Worm (Caenorhabditis elegans) whole organism, L4 larva: ENCODE measurements around the gene T22B7.8.

ENCODE experiments used
- F26F4.8 ChIP-seq: fragments of 200-800 bp; sonication (Bioruptor generic); conservative IDR thresholded peaks from 2 replicates; pipeline ENCODE4 v1.3.6; 2022; ENCODE audit warnings: missing genetic modification characterization, missing compliant biosample characterization
- F44E2.7 ChIP-seq: fragments of 200-800 bp; sonication (Bioruptor generic); IDR thresholded peaks from 2 replicates; pipeline ENCODE4 v2.1.2; 2022; ENCODE audit warnings: missing genetic modification characterization, missing compliant biosample characterization
- F49E8.2 ChIP-seq: sonication (generic microtip); optimal IDR thresholded peaks from 2 replicates; lab custom pipeline; 2016; ENCODE audit warnings: missing compliant biosample characterization, mild to moderate bottlenecking, missing genetic modification characterization, borderline replicate concordance
- T26A8.4 ChIP-seq: fragments of 200-800 bp; sonication (Bioruptor generic); IDR thresholded peaks from 2 replicates; pipeline ENCODE4 v1.3.6; 2022; ENCODE audit warnings: missing genetic modification characterization, missing compliant biosample characterization
- Y105C5A.15 ChIP-seq: fragments of 200-800 bp; sonication (Bioruptor generic); IDR thresholded peaks from 2 replicates; pipeline ENCODE4 v1.3.6; 2022; ENCODE audit warnings: missing genetic modification characterization, missing compliant biosample characterization
- Y48G9A.11 ChIP-seq: fragments of 200-800 bp; sonication (Bioruptor generic); IDR thresholded peaks from 2 replicates; pipeline ENCODE4 v1.3.6; 2022; ENCODE audit warnings: missing genetic modification reagents, missing genetic modification characterization, missing compliant biosample characterization
- Y5F2A.4 ChIP-seq: fragments of 200-800 bp; sonication (Bioruptor generic); optimal IDR thresholded peaks from 2 replicates; lab custom pipeline; 2018; ENCODE audit warnings: mild to moderate bottlenecking, missing genetic modification characterization, missing compliant biosample characterization
- ZK337.2 ChIP-seq: fragments of 200-800 bp; sonication (Bioruptor generic); IDR thresholded peaks from 2 replicates; pipeline ENCODE4 v1.3.6; 2022; ENCODE audit warnings: missing genetic modification reagents, missing genetic modification characterization, missing compliant biosample characterization
- ZK546.5 ChIP-seq, 2 experiments: sonication (generic microtip); optimal IDR thresholded peaks; 2 replicates each; lab custom pipeline; 2017; ENCODE audit warnings: missing biosample characterization in 2 of 2, missing genetic modification characterization in 2 of 2
- aha-1 ChIP-seq: fragments of 150-350 bp; peaks from one replicate; lab custom pipeline; 2014; ENCODE audit warnings: missing biosample characterization, missing genetic modification characterization
- ama-1 ChIP-seq: fragments of 150-350 bp; optimal IDR thresholded peaks from 2 replicates; lab custom pipeline; 2014; ENCODE audit warnings: inconsistent platforms, mixed read lengths
- arid-1 ChIP-seq: fragments of 200-800 bp; sonication (Bioruptor generic); conservative IDR thresholded peaks from 2 replicates; pipeline ENCODE4 v1.3.6; 2022; ENCODE audit warnings: missing genetic modification reagents, missing genetic modification characterization, missing compliant biosample characterization
- ceh-20 ChIP-seq: fragments of 200-800 bp; sonication (Bioruptor generic); IDR thresholded peaks from 2 replicates; pipeline ENCODE4 v1.3.6; 2022; ENCODE audit warnings: missing genetic modification reagents, missing genetic modification characterization, missing compliant biosample characterization
- ceh-32 ChIP-seq: sonication (generic microtip); optimal IDR thresholded peaks from 2 replicates; lab custom pipeline; 2016; ENCODE audit warnings: mild to moderate bottlenecking, missing genetic modification characterization, missing compliant biosample characterization; ENCODE audit not compliant: poor library complexity
- daf-12 ChIP-seq: fragments of 150-350 bp; optimal IDR thresholded peaks from 2 replicates; lab custom pipeline; 2014; ENCODE audit warnings: missing biosample characterization, missing genetic modification reagents, missing genetic modification characterization
- daf-8 ChIP-seq: fragments of 200-800 bp; sonication (Bioruptor generic); IDR thresholded peaks from 2 replicates; pipeline ENCODE4 v1.3.6; 2022; ENCODE audit warnings: missing genetic modification characterization, missing compliant biosample characterization
- dmd-6 ChIP-seq: fragments of 200-800 bp; sonication (Bioruptor generic); IDR thresholded peaks from 2 replicates; pipeline ENCODE4 v1.3.6; 2022; ENCODE audit warnings: missing genetic modification reagents, missing genetic modification characterization, missing compliant biosample characterization
- dmd-8 ChIP-seq: fragments of 200-800 bp; sonication (Bioruptor generic); IDR thresholded peaks from 2 replicates; pipeline ENCODE4 v1.3.6; 2022; ENCODE audit warnings: missing genetic modification characterization, missing compliant biosample characterization
- dpl-1 ChIP-seq: fragments of 150-350 bp; optimal IDR thresholded peaks from 2 replicates; lab custom pipeline; 2014; ENCODE audit warnings: missing biosample characterization, missing genetic modification reagents, missing genetic modification characterization
- dve-1 ChIP-seq: sonication (generic microtip); optimal IDR thresholded peaks from 2 replicates; lab custom pipeline; 2017; ENCODE audit warnings: antibody characterized with exemption, mild to moderate bottlenecking, missing genetic modification characterization, missing compliant biosample characterization; ENCODE audit not compliant: insufficient read depth
- egl-27 ChIP-seq: sonication (generic microtip); optimal IDR thresholded peaks from 3 replicates; lab custom pipeline; 2017; ENCODE audit warnings: missing biosample characterization, missing genetic modification reagents, missing genetic modification characterization
- egl-43 ChIP-seq: fragments of 200-800 bp; sonication (Bioruptor generic); IDR thresholded peaks from 2 replicates; pipeline ENCODE4 v1.3.6; 2022; ENCODE audit warnings: missing genetic modification reagents, missing genetic modification characterization, missing compliant biosample characterization
- fkh-10 ChIP-seq: fragments of 150-350 bp; optimal IDR thresholded peaks from 2 replicates; lab custom pipeline; 2014; ENCODE audit warnings: missing biosample characterization, missing genetic modification reagents, missing genetic modification characterization
- gei-8 ChIP-seq: fragments of 200-800 bp; sonication (Bioruptor generic); optimal IDR thresholded peaks from 2 replicates; lab custom pipeline; 2018; ENCODE audit warnings: mild to moderate bottlenecking, missing genetic modification characterization, missing compliant biosample characterization
- hif-1 ChIP-seq, 2 experiments: sonication (generic microtip); optimal IDR thresholded peaks; 2 replicates each; lab custom pipeline; 2016 to 2017; ENCODE audit warnings: missing compliant biosample characterization in 2 of 2, missing genetic modification characterization in 2 of 2, missing genetic modification reagents in 2 of 2, missing genotype in 2 of 2, mild to moderate bottlenecking in 1 of 2
- hlh-11 ChIP-seq: fragments of 200-800 bp; sonication (Bioruptor generic); optimal IDR thresholded peaks from 2 replicates; lab custom pipeline; 2018; ENCODE audit warnings: mild to moderate bottlenecking, missing genetic modification characterization, missing compliant biosample characterization
- hlh-30 ChIP-seq: sonication (generic microtip); optimal IDR thresholded peaks from 2 replicates; lab custom pipeline; 2017; ENCODE audit warnings: antibody characterized with exemption, mild to moderate bottlenecking, missing genetic modification characterization, missing compliant biosample characterization; ENCODE audit not compliant: insufficient read depth
- hmg-1.1 ChIP-seq: fragments of 200-800 bp; sonication (Bioruptor generic); IDR thresholded peaks from 2 replicates; pipeline ENCODE4 v1.3.6; 2022; ENCODE audit warnings: missing genetic modification reagents, missing genetic modification characterization, missing compliant biosample characterization
- lin-13 ChIP-seq: fragments of 150-350 bp; optimal IDR thresholded peaks from 2 replicates; lab custom pipeline; 2014; ENCODE audit warnings: missing biosample characterization, missing genetic modification reagents, missing genetic modification characterization
- lin-29 ChIP-seq: fragments of 200-800 bp; sonication (Bioruptor generic); IDR thresholded peaks from 2 replicates; pipeline ENCODE4 v1.3.6; 2022; ENCODE audit warnings: missing genetic modification reagents, missing genetic modification characterization, missing compliant biosample characterization
- lir-3 ChIP-seq: sonication (generic microtip); optimal IDR thresholded peaks from 2 replicates; lab custom pipeline; 2016; ENCODE audit warnings: mild to moderate bottlenecking, missing genetic modification characterization, missing compliant biosample characterization
- madf-5 ChIP-seq, 2 experiments: fragments of 200-800 bp; sonication (Bioruptor generic); IDR thresholded peaks; 2 replicates each; pipeline ENCODE4 v1.3.6; 2022; ENCODE audit warnings: missing compliant biosample characterization in 2 of 2, missing genetic modification characterization in 2 of 2
- mdl-1 ChIP-seq, 2 experiments: fragments of 150-350 bp in 1 of 2; sonication (generic microtip) in 1 of 2; optimal IDR thresholded peaks; 2 replicates each; lab custom pipeline; 2014 to 2017; ENCODE audit warnings: missing biosample characterization in 2 of 2, missing genetic modification characterization in 2 of 2
- mdt-29 ChIP-seq: fragments of 200-800 bp; sonication (Bioruptor generic); IDR thresholded peaks from 2 replicates; pipeline ENCODE4 v1.3.6; 2022; ENCODE audit warnings: missing genetic modification reagents, missing genetic modification characterization, missing compliant biosample characterization
- mes-2 ChIP-seq: sonication (generic microtip); optimal IDR thresholded peaks from 2 replicates; lab custom pipeline; 2016; ENCODE audit warnings: missing genotype, mild to moderate bottlenecking, missing genetic modification characterization, missing compliant biosample characterization; ENCODE audit not compliant: poor library complexity, severe bottlenecking
- mxl-2 ChIP-seq: fragments of 200-800 bp; sonication (Bioruptor generic); conservative IDR thresholded peaks from 2 replicates; pipeline ENCODE4 v1.3.6; 2022; ENCODE audit warnings: missing genetic modification reagents, missing genetic modification characterization, missing compliant biosample characterization
- nhr-10 ChIP-seq: fragments of 150-350 bp; optimal IDR thresholded peaks from 2 replicates; lab custom pipeline; 2014; ENCODE audit warnings: missing biosample characterization, missing genetic modification characterization
- nhr-102 ChIP-seq: sonication (generic microtip); optimal IDR thresholded peaks from 2 replicates; lab custom pipeline; 2016; ENCODE audit warnings: mild to moderate bottlenecking, missing genetic modification characterization, moderate library complexity, missing compliant biosample characterization
- nhr-11 ChIP-seq: fragments of 150-350 bp; optimal IDR thresholded peaks from 2 replicates; lab custom pipeline; 2014; ENCODE audit warnings: missing biosample characterization, missing genetic modification characterization
- nhr-111 ChIP-seq: fragments of 200-800 bp; sonication (Bioruptor generic); optimal IDR thresholded peaks from 2 replicates; lab custom pipeline; 2018; ENCODE audit warnings: mild to moderate bottlenecking, missing genetic modification characterization, missing compliant biosample characterization
- nhr-42 ChIP-seq: fragments of 200-800 bp; sonication (Bioruptor generic); IDR thresholded peaks from 2 replicates; pipeline ENCODE4 v1.3.6; 2022; ENCODE audit warnings: missing genetic modification characterization, missing compliant biosample characterization
- php-3 ChIP-seq: fragments of 200-800 bp; sonication (Bioruptor generic); IDR thresholded peaks from 2 replicates; pipeline ENCODE4 v1.3.6; 2022; ENCODE audit warnings: missing genetic modification reagents, missing genetic modification characterization, missing compliant biosample characterization
- saeg-2 ChIP-seq: fragments of 200-800 bp; sonication (Bioruptor generic); IDR thresholded peaks from 2 replicates; pipeline ENCODE4 v1.3.6; 2022; ENCODE audit warnings: missing genetic modification reagents, missing genetic modification characterization, missing compliant biosample characterization
- sdz-12 ChIP-seq: fragments of 200-800 bp; sonication (Bioruptor generic); optimal IDR thresholded peaks from 2 replicates; lab custom pipeline; 2018; ENCODE audit warnings: mild to moderate bottlenecking, missing genetic modification characterization, missing compliant biosample characterization
- set-16 ChIP-seq: fragments of 200-800 bp; sonication (Bioruptor generic); IDR thresholded peaks from 2 replicates; pipeline ENCODE4 v1.3.6; 2022; ENCODE audit warnings: missing genetic modification reagents, missing genetic modification characterization, missing compliant biosample characterization
- spr-1 ChIP-seq: sonication (generic microtip); optimal IDR thresholded peaks from 2 replicates; lab custom pipeline; 2016; ENCODE audit warnings: mild to moderate bottlenecking, missing genetic modification characterization, missing compliant biosample characterization
- tra-1 ChIP-seq: fragments of 200-800 bp; sonication (Bioruptor generic); IDR thresholded peaks from 2 replicates; pipeline ENCODE4 v1.3.6; 2022; ENCODE audit warnings: missing genetic modification reagents, missing genetic modification characterization, missing compliant biosample characterization
- unc-39 ChIP-seq: sonication (generic microtip); optimal IDR thresholded peaks from 2 replicates; lab custom pipeline; 2017; ENCODE audit warnings: missing biosample characterization, missing genetic modification characterization
- vab-7 ChIP-seq: fragments of 200-800 bp; sonication (Bioruptor generic); IDR thresholded peaks from 2 replicates; pipeline ENCODE4 v1.3.6; 2022; ENCODE audit warnings: missing genetic modification reagents, missing genetic modification characterization, missing compliant biosample characterization
- zfp-3 ChIP-seq: fragments of 200-800 bp; sonication (Bioruptor generic); conservative IDR thresholded peaks from 2 replicates; pipeline ENCODE4 v1.3.6; 2022; ENCODE audit warnings: missing genetic modification reagents, missing genetic modification characterization, missing compliant biosample characterization
- zip-11 ChIP-seq: fragments of 200-800 bp; sonication (Bioruptor generic); IDR thresholded peaks from 2 replicates; pipeline ENCODE4 v1.3.6; 2022; ENCODE audit warnings: missing genetic modification characterization, missing compliant biosample characterization
- zip-2 ChIP-seq: fragments of 150-350 bp; optimal IDR thresholded peaks from 2 replicates; lab custom pipeline; 2014; ENCODE audit warnings: missing biosample characterization, missing genetic modification characterization

The T22B7.8 gene

DNA sequence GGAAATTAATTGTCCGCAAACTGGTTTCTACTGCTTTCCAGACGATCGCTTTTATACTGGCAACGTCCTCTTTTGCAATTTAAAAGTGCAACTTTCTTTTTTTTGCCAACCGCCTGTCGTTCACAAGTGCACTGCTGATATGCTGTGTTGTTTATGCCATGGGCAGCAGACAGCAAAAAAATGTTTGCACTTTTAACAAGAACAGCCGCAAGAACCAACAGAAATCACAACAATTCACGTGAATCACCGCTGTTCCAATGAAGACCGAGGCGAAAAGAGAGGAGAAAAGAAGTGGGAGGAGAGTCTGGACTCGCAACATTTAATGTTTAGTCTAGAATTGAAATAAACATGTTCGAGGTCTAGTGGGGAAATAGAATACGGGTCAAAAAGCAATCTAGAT lies 22.1 kb downstream of the T22B7.8 start, which contains the start of gene T22B7.7:
T22B7.7 (minus strand) TSS at position 262 of the 400 bp plus-strand sequence.
- no peak for TF ChIP-seq php-3 (GFP tag; lab: Robert Waterston, UW)
- no peak for TF ChIP-seq egl-43 (GFP tag; lab: Robert Waterston, UW)
- TF ChIP-seq F49E8.2 (tag; lab: Kevin White, UChicago) = no peak
- peak; percentile 92 for TF ChIP-seq mxl-2
- peak; percentile 92 for TF ChIP-seq hlh-11 (tag; lab: Kevin White, UChicago)
- peak; percentile 80 for TF ChIP-seq hlh-30 (tag; lab: Kevin White, UChicago)
- TF ChIP-seq nhr-111 (GFP tag; lab: Kevin White, UChicago) = no peak
- no peak for TF ChIP-seq Y5F2A.4 (GFP tag; lab: Kevin White, UChicago)
- no peak for TF ChIP-seq tra-1 (GFP tag; lab: Robert Waterston, UW)
- TF ChIP-seq ceh-20 (GFP tag; lab: Robert Waterston, UW) = no peak
- TF ChIP-seq zip-11 (GFP tag; lab: Robert Waterston, UW) = no peak
- TF ChIP-seq ceh-32 (tag; lab: Kevin White, UChicago) = no peak
- TF ChIP-seq nhr-102 (tag; lab: Kevin White, UChicago) = no peak
- TF ChIP-seq dpl-1 (GFP tag; lab: Kevin White, UChicago) = no peak
- peak in 1 of 2 experiments; percentile 81 for TF ChIP-seq mdl-1 (tag; optimal IDR thresholded peaks at IDR 0.05; lab: Kevin White, UChicago)
- no peak for TF ChIP-seq egl-27 (tag; lab: Kevin White, UChicago)
- no peak for TF ChIP-seq mes-2 (tag; lab: Kevin White, UChicago)
- TF ChIP-seq nhr-10 (tag; lab: Kevin White, UChicago) = no peak
- no peak for TF ChIP-seq F26F4.8 (GFP tag; lab: Robert Waterston, UW)
- no peak for TF ChIP-seq zip-2
- peak; percentile 31 for TF ChIP-seq nhr-11 (tag; lab: Kevin White, UChicago)
- peak in 1 of 2 experiments; percentile 57 for TF ChIP-seq hif-1 (tag; optimal IDR thresholded peaks at IDR 0.05; lab: Kevin White, UChicago)
- no peak for TF ChIP-seq dmd-8 (GFP tag; lab: Robert Waterston, UW)
- TF ChIP-seq zfp-3 (GFP tag; lab: Robert Waterston, UW) = no peak
- TF ChIP-seq Y105C5A.15 (GFP tag; lab: Robert Waterston, UW) = no peak
- TF ChIP-seq nhr-42 (GFP tag; lab: Robert Waterston, UW) = no peak
- TF ChIP-seq hmg-1.1 (GFP tag; lab: Robert Waterston, UW) = peak; percentile 35; the same call in 1 of the 2 replicates
- no peak for TF ChIP-seq unc-39 (tag; lab: Kevin White, UChicago)
- TF ChIP-seq saeg-2 (GFP tag; lab: Robert Waterston, UW) = no peak
- no peak for TF ChIP-seq vab-7 (GFP tag; lab: Robert Waterston, UW)
- no peak for TF ChIP-seq lir-3 (tag; lab: Kevin White, UChicago)
- no peak for TF ChIP-seq spr-1
- no peak for TF ChIP-seq daf-12 (tag; lab: Kevin White, UChicago)
- peak; percentile 64 for TF ChIP-seq dve-1
- no peak for TF ChIP-seq Y48G9A.11 (GFP tag; lab: Robert Waterston, UW)
- no peak for TF ChIP-seq sdz-12 (GFP tag; lab: Kevin White, UChicago)
- TF ChIP-seq ZK337.2 (GFP tag; lab: Robert Waterston, UW) = no peak
- no peak for TF ChIP-seq daf-8 (GFP tag; lab: Robert Waterston, UW)
- no peak for TF ChIP-seq T26A8.4 (GFP tag; lab: Robert Waterston, UW)
- no peak for TF ChIP-seq ZK546.5 (tag; optimal IDR thresholded peaks at IDR 0.05; lab: Kevin White, UChicago)
- no peak for TF ChIP-seq arid-1
- TF ChIP-seq lin-13 (GFP tag; lab: Kevin White, UChicago) = peak; percentile 0
- peak; percentile 96 for TF ChIP-seq dmd-6 (GFP tag; lab: Robert Waterston, UW)
- TF ChIP-seq aha-1 = peak; percentile 82
- no peak for TF ChIP-seq lin-29 (GFP tag; lab: Robert Waterston, UW)
- peak; percentile 43 for TF ChIP-seq gei-8 (GFP tag; lab: Kevin White, UChicago)
- no peak for TF ChIP-seq fkh-10 (GFP tag; lab: Kevin White, UChicago)
- TF ChIP-seq set-16 (GFP tag; lab: Robert Waterston, UW) = no peak
- TF ChIP-seq ama-1 (lab: Kevin White, UChicago) = no peak
- TF ChIP-seq madf-5 (GFP tag; IDR thresholded peaks at IDR 0.05; lab: Robert Waterston, UW) = no peak
- no peak; the same call in 1 of the 2 replicates for TF ChIP-seq mdt-29 (GFP tag; lab: Robert Waterston, UW)
- no peak for TF ChIP-seq F44E2.7 (GFP tag; lab: Robert Waterston, UW)
